Worm (Caenorhabditis elegans): ENCODE results near the gene C07D8.5.
"Not testable (repeated sequence)": the region's sequence is repeated elsewhere in the genome, so short reads cannot be mapped to it uniquely, and the experiment has no call there.

C07D8.5 gene

DNA sequence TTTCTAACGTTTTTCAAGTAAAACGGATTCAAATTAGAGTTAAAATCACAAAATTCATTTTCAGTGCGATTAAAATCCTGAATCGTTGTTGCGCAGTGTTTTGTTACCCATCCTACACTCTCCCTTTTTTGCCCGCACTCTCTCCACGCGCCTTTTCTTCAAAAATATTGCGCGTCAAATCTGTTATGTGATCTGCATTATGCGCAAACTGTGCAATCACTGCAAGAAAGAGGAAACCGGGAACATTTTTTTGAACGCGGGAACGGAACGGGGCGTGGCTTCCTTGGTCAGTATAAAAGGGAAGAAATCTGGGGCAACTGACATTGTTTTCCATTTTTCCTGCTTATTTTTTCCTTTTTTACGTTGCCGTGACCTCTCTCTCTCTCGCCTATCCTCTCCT lies 3.5 kb upstream of the C07D8.5 start:
- peak; percentile 53 for TF ChIP-seq ama-1 (optimal IDR thresholded peaks at IDR 0.05)
- TF ChIP-seq flt-1 (GFP tag; IDR thresholded peaks at IDR 0.05) = no peak
- peak; percentile 12 for TF ChIP-seq hmg-4 (GFP tag; optimal IDR thresholded peaks at IDR 0.05)

DNA sequence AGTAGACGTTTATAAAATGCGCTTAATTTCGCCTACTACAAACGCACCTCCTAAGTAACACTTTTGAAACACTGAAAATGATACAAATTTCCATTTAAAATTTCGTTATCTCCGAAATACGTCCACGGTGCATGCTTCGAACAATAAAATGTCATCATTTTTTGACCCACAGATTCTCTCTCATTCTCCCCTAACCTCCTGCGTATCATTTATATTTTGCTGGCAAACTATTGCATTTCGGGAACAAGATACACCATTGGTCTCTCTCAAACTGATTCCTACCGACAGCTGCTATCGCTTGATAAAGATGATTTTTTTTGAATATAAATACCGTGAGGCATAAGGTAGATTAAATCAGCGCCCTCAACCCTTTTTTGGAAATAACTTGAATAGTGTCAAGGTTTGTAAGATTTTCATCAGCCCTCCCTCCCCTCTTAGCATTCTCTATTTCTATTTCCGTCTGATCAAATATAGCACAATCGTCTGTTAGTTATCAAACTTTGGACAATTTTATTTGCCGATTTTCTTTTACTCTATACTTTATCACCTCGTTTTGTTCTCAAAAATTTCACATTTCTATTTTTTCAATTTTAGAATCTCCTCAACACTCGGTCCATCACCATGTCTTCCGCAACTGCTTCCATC lies 2.8 kb upstream of the C07D8.5 start, which contains the start of gene C07D8.6:
TSS of gene C07D8.6 (plus strand) at position 595 of the 645 bp plus-strand sequence.
- TF ChIP-seq hmg-4 (GFP tag; optimal IDR thresholded peaks at IDR 0.05) (no peak), flt-1 (GFP tag; IDR thresholded peaks at IDR 0.05) (no peak), B0310.2 (tag; optimal IDR thresholded peaks at IDR 0.05) (no peak), sea-1 (GFP tag; conservative IDR thresholded peaks at IDR 0.05) (no peak), aly-1 (tag; optimal IDR thresholded peaks at IDR 0.05) (no peak), tbx-11 (GFP tag; IDR thresholded peaks at IDR 0.05) (no peak), tbx-37 (GFP tag; conservative IDR thresholded peaks at IDR 0.05) (no peak), ets-7 (tag; optimal IDR thresholded peaks at IDR 0.05) (no peak), ceh-13 (GFP tag; optimal IDR thresholded peaks at IDR 0.05) (no peak), tra-4 (tag; optimal IDR thresholded peaks at IDR 0.05) (no peak), hnd-1 (tag; optimal IDR thresholded peaks at IDR 0.05) (no peak)

DNA sequence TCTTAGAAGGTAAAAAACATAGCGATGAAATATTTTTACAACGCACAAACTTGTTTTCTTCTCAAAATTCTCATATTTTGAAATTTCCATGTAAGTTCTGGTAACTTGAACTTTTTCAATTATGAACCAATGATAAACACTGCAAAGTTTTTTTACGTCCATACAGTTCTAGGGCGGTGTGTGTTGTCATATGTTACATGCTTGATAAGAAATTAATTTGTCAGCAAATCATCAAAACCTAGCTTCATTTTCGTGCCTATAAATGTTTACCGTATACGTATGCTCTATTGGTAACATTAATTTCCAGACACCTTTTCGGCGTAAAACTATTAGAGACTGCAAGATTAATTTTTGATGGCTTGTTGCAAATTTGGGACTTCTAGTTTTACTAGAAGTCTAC lies 629 bp upstream of the C07D8.5 start:
- TF ChIP-seq flt-1 (GFP tag; IDR thresholded peaks at IDR 0.05) (no peak), ceh-13 (GFP tag; optimal IDR thresholded peaks at IDR 0.05) (no peak), tra-4 (tag; optimal IDR thresholded peaks at IDR 0.05) (no peak), ets-7 (tag; optimal IDR thresholded peaks at IDR 0.05) (no peak), tbx-11 (GFP tag; IDR thresholded peaks at IDR 0.05) (no peak), hmbx-1 (tag; optimal IDR thresholded peaks at IDR 0.05) (no peak), F13C5.2 (tag; optimal IDR thresholded peaks at IDR 0.05) (no peak), aly-1 (tag; optimal IDR thresholded peaks at IDR 0.05) (no peak), B0310.2 (tag; optimal IDR thresholded peaks at IDR 0.05) (no peak), tbx-37 (GFP tag; conservative IDR thresholded peaks at IDR 0.05) (no peak), scrt-1 (GFP tag; IDR thresholded peaks at IDR 0.05) (no peak), hmg-4 (GFP tag; optimal IDR thresholded peaks at IDR 0.05) (no peak), pes-1 (GFP tag; IDR thresholded peaks at IDR 0.05) (no peak), ceh-36 (tag; optimal IDR thresholded peaks at IDR 0.05) (no peak), ama-1 (optimal IDR thresholded peaks at IDR 0.05) (no peak), sea-1 (GFP tag; conservative IDR thresholded peaks at IDR 0.05) (no peak), hnd-1 (tag; optimal IDR thresholded peaks at IDR 0.05) (no peak)

- not testable (repeated sequence) for TF ChIP-seq ceh-13 (GFP tag; optimal IDR thresholded peaks at IDR 0.05); ceh-36 (tag; optimal IDR thresholded peaks at IDR 0.05); scrt-1 (GFP tag; IDR thresholded peaks at IDR 0.05)
Observed at ce11 chrX:7365267-7365666, 21.4 kb downstream of the C07D8.5 start, which contains the start of gene C56G3.2. TSS of gene C56G3.2 (plus strand) at chrX:7365567.

DNA sequence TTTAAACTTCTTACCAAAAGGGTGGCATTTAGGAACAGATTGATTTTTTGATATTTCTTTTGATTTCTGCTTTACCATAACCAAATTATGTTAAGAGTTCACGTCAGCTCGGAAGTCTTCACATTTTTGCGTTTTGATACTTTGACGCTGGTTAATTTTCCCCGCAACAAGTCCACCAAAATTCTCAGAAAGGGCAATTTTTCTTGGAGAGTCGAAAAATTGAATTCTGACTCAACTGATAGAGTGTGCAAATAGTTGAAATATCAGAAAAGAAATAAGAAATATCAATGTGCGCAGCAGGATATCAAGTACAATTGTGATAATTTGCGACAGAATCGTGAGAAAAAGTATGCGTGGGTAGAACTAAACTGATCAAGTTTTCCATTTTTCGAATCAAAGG lies 25.9 kb downstream of the C07D8.5 start:
- no peak for TF ChIP-seq aly-1 (tag; optimal IDR thresholded peaks at IDR 0.05)
- no peak for TF ChIP-seq B0310.2 (tag; optimal IDR thresholded peaks at IDR 0.05)
- TF ChIP-seq tra-4 (tag; optimal IDR thresholded peaks at IDR 0.05) = no peak
- no peak for TF ChIP-seq ceh-13 (GFP tag; optimal IDR thresholded peaks at IDR 0.05)
- TF ChIP-seq flt-1 (GFP tag; IDR thresholded peaks at IDR 0.05) = no peak
- TF ChIP-seq F13C5.2 (tag; optimal IDR thresholded peaks at IDR 0.05) = no peak
- no peak for TF ChIP-seq tbx-11 (GFP tag; IDR thresholded peaks at IDR 0.05)
- no peak for TF ChIP-seq tbx-37 (GFP tag; conservative IDR thresholded peaks at IDR 0.05)
- no peak for TF ChIP-seq ama-1 (optimal IDR thresholded peaks at IDR 0.05)
- no peak for TF ChIP-seq scrt-1 (GFP tag; IDR thresholded peaks at IDR 0.05)
- no peak for TF ChIP-seq hnd-1 (tag; optimal IDR thresholded peaks at IDR 0.05)
- TF ChIP-seq hmbx-1 (tag; optimal IDR thresholded peaks at IDR 0.05) = no peak
- TF ChIP-seq ets-7 (tag; optimal IDR thresholded peaks at IDR 0.05) = no peak
- TF ChIP-seq ceh-36 (tag; optimal IDR thresholded peaks at IDR 0.05) = no peak
- no peak for TF ChIP-seq hmg-4 (GFP tag; optimal IDR thresholded peaks at IDR 0.05)
- no peak for TF ChIP-seq sea-1 (GFP tag; conservative IDR thresholded peaks at IDR 0.05)

ce11 chrX:7371945-7372344 lies 28.1 kb downstream of the C07D8.5 start:
- TF ChIP-seq ama-1 (optimal IDR thresholded peaks at IDR 0.05) = no peak

DNA sequence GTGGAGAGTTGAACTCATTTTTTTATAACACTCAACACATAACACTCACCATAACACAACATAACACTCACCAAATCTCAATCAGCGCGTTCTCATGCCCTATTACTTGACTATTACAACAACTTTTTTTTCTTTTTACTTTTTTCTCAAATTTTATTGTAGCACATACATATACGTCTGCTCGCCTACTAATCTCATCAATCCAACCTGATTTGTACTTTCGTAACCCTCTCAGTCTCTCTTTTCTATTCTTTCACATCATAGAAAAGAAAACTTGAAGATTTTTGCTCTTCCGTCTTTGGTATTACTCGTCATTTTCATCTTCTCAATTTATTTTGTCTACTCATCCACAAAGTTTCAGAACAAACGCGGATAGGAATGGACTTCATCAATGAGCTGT lies 33.1 kb downstream of the C07D8.5 start, which contains the start of gene npr-8:
TSS of gene npr-8 (plus strand) at position 362 of the 400 bp plus-strand sequence.
- TF ChIP-seq tra-4 (tag; optimal IDR thresholded peaks at IDR 0.05) = no peak
- TF ChIP-seq hnd-1 (tag; optimal IDR thresholded peaks at IDR 0.05) = no peak
- TF ChIP-seq tbx-37 (GFP tag; conservative IDR thresholded peaks at IDR 0.05) = no peak
- TF ChIP-seq flt-1 (GFP tag; IDR thresholded peaks at IDR 0.05) = no peak
- no peak for TF ChIP-seq hmg-4 (GFP tag; optimal IDR thresholded peaks at IDR 0.05)
- TF ChIP-seq tbx-11 (GFP tag; IDR thresholded peaks at IDR 0.05) = no peak

- TF ChIP-seq aly-1 (tag; optimal IDR thresholded peaks at IDR 0.05) (no peak), ceh-36 (tag; optimal IDR thresholded peaks at IDR 0.05) (no peak), scrt-1 (GFP tag; IDR thresholded peaks at IDR 0.05) (no peak), tbx-37 (GFP tag; conservative IDR thresholded peaks at IDR 0.05) (no peak), ets-7 (tag; optimal IDR thresholded peaks at IDR 0.05) (no peak), ceh-13 (GFP tag; optimal IDR thresholded peaks at IDR 0.05) (no peak), pes-1 (GFP tag; IDR thresholded peaks at IDR 0.05) (no peak), hmg-4 (GFP tag; optimal IDR thresholded peaks at IDR 0.05) (no peak), hnd-1 (tag; optimal IDR thresholded peaks at IDR 0.05) (no peak), hmbx-1 (tag; optimal IDR thresholded peaks at IDR 0.05) (no peak)
Observed at ce11 chrX:7378608-7379007, 34.8 kb downstream of the C07D8.5 start.

Measured in whole organism, early embryonic.